Fruit fly (Drosophila melanogaster): ENCODE measurements around the gene CG31253.

Gene CG31253

DNA sequence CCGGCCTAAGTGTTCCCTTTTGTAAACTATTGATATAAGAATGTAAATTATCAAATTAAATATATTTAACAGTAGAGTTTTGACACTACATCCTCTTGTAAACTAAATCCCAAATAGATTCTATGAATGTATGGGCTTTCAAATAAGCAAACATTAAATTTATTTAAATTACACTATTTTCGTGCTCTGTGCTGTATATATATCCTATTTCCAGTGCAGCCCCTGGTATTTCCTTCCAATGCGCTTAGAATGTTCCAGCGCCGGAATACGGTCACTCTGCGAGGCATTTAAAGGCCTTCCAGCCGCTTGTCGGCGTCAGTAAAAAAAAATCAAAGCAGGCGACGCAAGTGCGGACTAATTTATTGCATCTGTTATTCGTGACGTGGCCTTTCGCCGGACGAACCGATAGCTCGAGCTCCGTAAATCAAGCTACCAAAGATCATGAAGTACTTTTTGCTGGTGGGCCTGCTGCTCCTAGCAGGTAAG is 11.9 kb downstream of the CG31253 start, which contains the start of gene Gp93 (continued):
- TF ChIP-seq CG9932 (GFP tag; IDR thresholded peaks at IDR 0.05): peak; percentile 73
- peak; percentile 57 for TF ChIP-seq bbx (GFP tag; IDR thresholded peaks at IDR 0.05; ENCODE audit: partially characterized antibody)
- peak; percentile 89 for TF ChIP-seq Med (GFP tag)
- no peak for TF ChIP-seq CG7963 (GFP tag; IDR thresholded peaks at IDR 0.05; ENCODE audit: partially characterized antibody)
- TF ChIP-seq CG10147 (GFP tag; optimal IDR thresholded peaks at IDR 0.05): no peak
- peak; percentile 42 for TF ChIP-seq sug (tag; optimal IDR thresholded peaks at IDR 0.05)
- peak; percentile 38 for TF ChIP-seq bcd (GFP tag; optimal IDR thresholded peaks at IDR 0.05)
- peak; percentile 6 for TF ChIP-seq Elba2 (GFP tag; optimal IDR thresholded peaks at IDR 0.05)
- no peak for TF ChIP-seq bowl (GFP tag; IDR thresholded peaks at IDR 0.05)
- no peak for TF ChIP-seq maf-S (GFP tag; optimal IDR thresholded peaks at IDR 0.05)
- TF ChIP-seq dmrt11E (tag; optimal IDR thresholded peaks at IDR 0.05): peak; percentile 69
- peak; percentile 58 for TF ChIP-seq Chrac-16 (GFP tag; optimal IDR thresholded peaks at IDR 0.05)
- no peak for TF ChIP-seq CG1647 (GFP tag; optimal IDR thresholded peaks at IDR 0.05)
- TF ChIP-seq trem (tag; optimal IDR thresholded peaks at IDR 0.05): peak; percentile 29
- no peak for TF ChIP-seq Sox102F (GFP tag; optimal IDR thresholded peaks at IDR 0.05)
- no peak for TF ChIP-seq vfl (GFP tag; optimal IDR thresholded peaks at IDR 0.05)
- peak; percentile 2 for TF ChIP-seq org-1 (GFP tag; optimal IDR thresholded peaks at IDR 0.05)
- no peak for TF ChIP-seq pita (GFP tag; optimal IDR thresholded peaks at IDR 0.05)
- no peak for TF ChIP-seq CG2202 (tag; optimal IDR thresholded peaks at IDR 0.05)
- peak; percentile 42 for TF ChIP-seq fd3F (GFP tag; optimal IDR thresholded peaks at IDR 0.05)
- TF ChIP-seq Opbp (GFP tag; IDR thresholded peaks at IDR 0.05; ENCODE audit: partially characterized antibody): peak; percentile 56; the same call in 1 of the 3 replicates
- TF ChIP-seq CG7987 (GFP tag; optimal IDR thresholded peaks at IDR 0.05): peak; percentile 37
- peak; percentile 48 for TF ChIP-seq HLH54F (GFP tag; optimal IDR thresholded peaks at IDR 0.05)
- peak; percentile 50; the same call in 1 of the 2 replicates for TF ChIP-seq ato (GFP tag; IDR thresholded peaks at IDR 0.05; ENCODE audit: partially characterized antibody)
- peak; percentile 18 for TF ChIP-seq Dek (tag; optimal IDR thresholded peaks at IDR 0.05)
- TF ChIP-seq CG12942 (GFP tag; optimal IDR thresholded peaks at IDR 0.05): peak; percentile 49
- TF ChIP-seq h (optimal IDR thresholded peaks at IDR 0.05): no peak
- no peak for TF ChIP-seq Nf-YA (GFP tag; IDR thresholded peaks at IDR 0.05)
- TF ChIP-seq knrl (GFP tag; IDR thresholded peaks at IDR 0.05; ENCODE audit: partially characterized antibody): no peak
- TF ChIP-seq al (GFP tag; IDR thresholded peaks at IDR 0.05): peak; percentile 51; the same call in 1 of the 2 replicates
- TF ChIP-seq NfI (GFP tag; optimal IDR thresholded peaks at IDR 0.05): peak; percentile 59
- no peak; the same call in 1 of the 2 replicates for TF ChIP-seq sens-2 (GFP tag; IDR thresholded peaks at IDR 0.05)
- peak; percentile 57; the same call in 1 of the 2 replicates for TF ChIP-seq CG42726 (GFP tag; IDR thresholded peaks at IDR 0.05; ENCODE audit: partially characterized antibody)
- TF ChIP-seq CG10979 (tag; optimal IDR thresholded peaks at IDR 0.05): peak; percentile 22
- TF ChIP-seq disco-r (GFP tag; optimal IDR thresholded peaks at IDR 0.05): no peak
- TF ChIP-seq Rfx (GFP tag; IDR thresholded peaks at IDR 0.05): peak; percentile 80
- no peak for TF ChIP-seq cwo (GFP tag; optimal IDR thresholded peaks at IDR 0.05)
- TF ChIP-seq NC2α (GFP tag; optimal IDR thresholded peaks at IDR 0.05): peak; percentile 57
- peak; percentile 26 for TF ChIP-seq ATbp (GFP tag; optimal IDR thresholded peaks at IDR 0.05)
- TF ChIP-seq ems (GFP tag; optimal IDR thresholded peaks at IDR 0.05): peak; percentile 41
- peak; percentile 71 for TF ChIP-seq CG12391 (tag; optimal IDR thresholded peaks at IDR 0.05)
- TF ChIP-seq CG4854 (GFP tag; optimal IDR thresholded peaks at IDR 0.05): no peak
- no peak for TF ChIP-seq Eip74EF (GFP tag; optimal IDR thresholded peaks at IDR 0.05)
- TF ChIP-seq E2f1 (GFP tag; IDR thresholded peaks at IDR 0.05): no peak
- TF ChIP-seq CG43689 (GFP tag; IDR thresholded peaks at IDR 0.05): no peak
- TF ChIP-seq C15 (GFP tag; IDR thresholded peaks at IDR 0.05): no peak
- no peak for TF ChIP-seq BtbVII (GFP tag; optimal IDR thresholded peaks at IDR 0.05)
- peak; percentile 55 for TF ChIP-seq CG7556 (GFP tag; optimal IDR thresholded peaks at IDR 0.05)
- peak; percentile 49; the same call in 1 of the 3 replicates for TF ChIP-seq croc (GFP tag; conservative IDR thresholded peaks at IDR 0.05)
- TF ChIP-seq CG17361 (GFP tag; IDR thresholded peaks at IDR 0.05): peak; percentile 85
